Fruit fly (Drosophila melanogaster): Measurements from ENCODE around the gene CG15432.

Gene CG15432

dm6 chr2L:4448582-4449016 is 6.5 kb downstream of the CG15432 start, which contains the start of gene MFS18 (continued):
- TF ChIP-seq CG10979 (tag; optimal IDR thresholded peaks at IDR 0.05): peak; percentile 99
- TF ChIP-seq az2 (GFP tag; optimal IDR thresholded peaks at IDR 0.05): peak; percentile 97
- TF ChIP-seq CG10959 (GFP tag; IDR thresholded peaks at IDR 0.05): peak; percentile 98
- TF ChIP-seq CG3995 (GFP tag; optimal IDR thresholded peaks at IDR 0.05): peak; percentile 77
- peak; percentile 74 for TF ChIP-seq CG8944 (GFP tag; optimal IDR thresholded peaks at IDR 0.05)
- peak; percentile 95 for TF ChIP-seq dan (GFP tag; IDR thresholded peaks at IDR 0.05)
- no peak for TF ChIP-seq CG12769 (tag; optimal IDR thresholded peaks at IDR 0.05)
- no peak for TF ChIP-seq yki (optimal IDR thresholded peaks at IDR 0.05)
- TF ChIP-seq CG16813 (GFP tag; IDR thresholded peaks at IDR 0.05; ENCODE audit: partially characterized antibody): peak; percentile 59
- peak; percentile 97 for TF ChIP-seq Sox100B (GFP tag; optimal IDR thresholded peaks at IDR 0.05)
- peak; percentile 83 for TF ChIP-seq hb (GFP tag; IDR thresholded peaks at IDR 0.05; ENCODE audit: partially characterized antibody)
- TF ChIP-seq gem (tag; optimal IDR thresholded peaks at IDR 0.05): peak; percentile 98
- peak; percentile 96 for TF ChIP-seq bowl (GFP tag; IDR thresholded peaks at IDR 0.05)
- peak; percentile 52 for TF ChIP-seq unc-4 (GFP tag; IDR thresholded peaks at IDR 0.05; ENCODE audit: partially characterized antibody)
- TF ChIP-seq phol (tag; optimal IDR thresholded peaks at IDR 0.05): peak; percentile 99
- TF ChIP-seq sc (optimal IDR thresholded peaks at IDR 0.05): no peak
- TF ChIP-seq sc (GFP tag; optimal IDR thresholded peaks at IDR 0.05): peak; percentile 93
- TF ChIP-seq CG30403 (GFP tag; optimal IDR thresholded peaks at IDR 0.05): peak; percentile 98
- TF ChIP-seq CG7357 (GFP tag; IDR thresholded peaks at IDR 0.05): peak; percentile 96
- TF ChIP-seq CG4820 (GFP tag; optimal IDR thresholded peaks at IDR 0.05): peak; percentile 95
- peak; percentile 97 for TF ChIP-seq maf-S (GFP tag; optimal IDR thresholded peaks at IDR 0.05)
- TF ChIP-seq CG8281 (tag; optimal IDR thresholded peaks at IDR 0.05): peak; percentile 91
- peak; percentile 91 for TF ChIP-seq grau (tag; optimal IDR thresholded peaks at IDR 0.05)
- peak; percentile 86 for TF ChIP-seq CG5180 (GFP tag; optimal IDR thresholded peaks at IDR 0.05)
- peak; percentile 87 for TF ChIP-seq pho (GFP tag; optimal IDR thresholded peaks at IDR 0.05)
- TF ChIP-seq CG11456 (GFP tag; IDR thresholded peaks at IDR 0.05): peak; percentile 98
- TF ChIP-seq ham (GFP tag; IDR thresholded peaks at IDR 0.05): peak; percentile 93
- TF ChIP-seq lmd (GFP tag; IDR thresholded peaks at IDR 0.05): peak; percentile 98
- peak; percentile 89 for TF ChIP-seq Lhr (GFP tag; optimal IDR thresholded peaks at IDR 0.05)
- TF ChIP-seq cas (GFP tag; IDR thresholded peaks at IDR 0.05): peak; percentile 98
- peak; percentile 96 for TF ChIP-seq Taf1 (GFP tag; IDR thresholded peaks at IDR 0.05)
- TF ChIP-seq CG4360 (GFP tag; IDR thresholded peaks at IDR 0.05): peak; percentile 90
- TF ChIP-seq YL-1 (GFP tag; optimal IDR thresholded peaks at IDR 0.05): peak; percentile 96
- TF ChIP-seq D19A (tag; optimal IDR thresholded peaks at IDR 0.05): peak; percentile 88
- TF ChIP-seq hbn (GFP tag; IDR thresholded peaks at IDR 0.05; ENCODE audit: partially characterized antibody): peak; percentile 46
- TF ChIP-seq B-H1 (GFP tag; IDR thresholded peaks at IDR 0.05): peak; percentile 99
- peak; percentile 99 for TF ChIP-seq Blimp-1 (GFP tag; optimal IDR thresholded peaks at IDR 0.05)
- TF ChIP-seq scrt (GFP tag; optimal IDR thresholded peaks at IDR 0.05): peak; percentile 96
- TF ChIP-seq CG13123 (GFP tag; optimal IDR thresholded peaks at IDR 0.05): peak; percentile 93
- TF ChIP-seq Drgx (GFP tag; IDR thresholded peaks at IDR 0.05): peak; percentile 99
- TF ChIP-seq CG12744 (GFP tag; optimal IDR thresholded peaks at IDR 0.05): peak; percentile 68
- TF ChIP-seq ttk (GFP tag; IDR thresholded peaks at IDR 0.05): peak; percentile 99
- peak; percentile 98 for TF ChIP-seq CG10267 (tag; optimal IDR thresholded peaks at IDR 0.05)
- peak; percentile 86 for TF ChIP-seq CG10321 (GFP tag; IDR thresholded peaks at IDR 0.05)
- TF ChIP-seq Lpt (GFP tag; optimal IDR thresholded peaks at IDR 0.05): no peak
- peak; percentile 99 for TF ChIP-seq wor (GFP tag; IDR thresholded peaks at IDR 0.05)
- TF ChIP-seq da (GFP tag; optimal IDR thresholded peaks at IDR 0.05): peak; percentile 55
- TF ChIP-seq HLH3B (GFP tag; IDR thresholded peaks at IDR 0.05): peak; percentile 99
- peak; percentile 87 for TF ChIP-seq gro (GFP tag; optimal IDR thresholded peaks at IDR 0.05)
- TF ChIP-seq CG17912 (GFP tag; optimal IDR thresholded peaks at IDR 0.05): peak; percentile 34
- peak; percentile 89 for TF ChIP-seq CG11723 (GFP tag; optimal IDR thresholded peaks at IDR 0.05)
- peak; percentile 92 for TF ChIP-seq crc (GFP tag; optimal IDR thresholded peaks at IDR 0.05)
